Fruit fly (Drosophila melanogaster): ENCODE measurements around the gene Npc2b.

Gene Npc2b

DNA sequence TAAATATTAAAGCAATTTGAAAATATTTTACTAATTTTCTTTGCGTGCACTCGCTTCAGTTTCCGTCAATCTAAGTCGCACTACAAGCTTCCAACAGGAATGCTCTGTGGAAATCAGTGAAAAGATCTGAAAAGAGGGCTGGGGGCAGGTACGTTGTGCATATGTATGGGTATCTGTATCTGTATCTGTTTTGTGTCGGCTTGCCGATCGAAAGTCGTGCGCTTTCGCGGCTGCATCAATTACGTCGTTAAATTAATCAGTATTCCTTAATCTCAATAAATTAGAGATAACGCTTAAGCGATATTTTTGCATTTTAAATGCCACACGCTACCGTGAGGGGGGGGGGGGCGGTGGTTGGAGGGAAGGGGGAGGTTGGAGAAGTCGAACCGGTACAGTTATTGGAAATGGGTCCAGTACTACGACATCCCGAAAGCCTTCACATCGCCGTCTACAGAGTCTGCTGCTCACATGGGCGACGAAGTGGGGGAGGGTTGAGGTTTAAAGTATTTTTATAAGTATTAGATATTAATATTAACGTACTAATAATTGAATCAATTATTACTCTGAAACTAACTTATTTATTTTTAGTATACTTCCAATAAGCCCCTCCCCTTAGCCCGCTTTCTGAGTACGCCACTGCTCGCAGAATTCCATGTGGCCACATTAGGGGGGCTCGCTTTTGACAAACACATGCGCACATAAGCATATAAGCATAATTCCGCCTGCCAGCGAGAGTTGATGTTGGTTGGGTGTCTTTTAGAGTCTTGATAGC is 36.1 kb upstream of the Npc2b start (continued):
- TF ChIP-seq CG8281 (tag; optimal IDR thresholded peaks at IDR 0.05) (peak; percentile 88), Scr (GFP tag; IDR thresholded peaks at IDR 0.05; ENCODE audit: partially characterized antibody) (no peak), CG18599 (GFP tag; optimal IDR thresholded peaks at IDR 0.05) (peak; percentile 99), wek (GFP tag; optimal IDR thresholded peaks at IDR 0.05) (peak; percentile 83), CG6791 (GFP tag; IDR thresholded peaks at IDR 0.05; ENCODE audit: partially characterized antibody) (no peak), gcm (GFP tag; optimal IDR thresholded peaks at IDR 0.05) (peak; percentile 91), NFAT (GFP tag; IDR thresholded peaks at IDR 0.05) (peak; percentile 98), mirr (GFP tag; optimal IDR thresholded peaks at IDR 0.05) (peak; percentile 60), CG11504 (tag; optimal IDR thresholded peaks at IDR 0.05) (peak; percentile 97), ind (GFP tag; optimal IDR thresholded peaks at IDR 0.05) (peak; percentile 97), gt (GFP tag; IDR thresholded peaks at IDR 0.05) (peak; percentile 93), CG14441 (GFP tag; IDR thresholded peaks at IDR 0.05) (peak; percentile 99), CG3065 (GFP tag; optimal IDR thresholded peaks at IDR 0.05) (peak; percentile 88), crc (GFP tag; optimal IDR thresholded peaks at IDR 0.05) (peak; percentile 31), Deaf1 (tag; optimal IDR thresholded peaks at IDR 0.05) (peak; percentile 82), repo (GFP tag; optimal IDR thresholded peaks at IDR 0.05) (peak; percentile 59), nau (GFP tag; optimal IDR thresholded peaks at IDR 0.05) (peak; percentile 96), zfh1 (GFP tag; IDR thresholded peaks at IDR 0.05) (peak; percentile 97), CG14014 (GFP tag; IDR thresholded peaks at IDR 0.05) (peak; percentile 98), Bteb2 (GFP tag; optimal IDR thresholded peaks at IDR 0.05) (peak; percentile 87), grau (tag; optimal IDR thresholded peaks at IDR 0.05) (peak; percentile 97), CG1647 (GFP tag; optimal IDR thresholded peaks at IDR 0.05) (peak; percentile 90), CG15696 (tag; optimal IDR thresholded peaks at IDR 0.05) (peak; percentile 76), ssp (GFP tag; IDR thresholded peaks at IDR 0.05) (peak; percentile 92), sna (GFP tag; IDR thresholded peaks at IDR 0.05; ENCODE audit: partially characterized antibody) (no peak), CG3407 (GFP tag; optimal IDR thresholded peaks at IDR 0.05) (peak; percentile 93), HmgD (GFP tag; optimal IDR thresholded peaks at IDR 0.05) (peak; percentile 23), Hey (tag; optimal IDR thresholded peaks at IDR 0.05) (peak; percentile 83), CG10979 (tag; optimal IDR thresholded peaks at IDR 0.05) (peak; percentile 93), CG13894 (tag; optimal IDR thresholded peaks at IDR 0.05) (peak; percentile 97), tin (GFP tag; optimal IDR thresholded peaks at IDR 0.05) (peak; percentile 96), Hr39 (optimal IDR thresholded peaks at IDR 0.05) (no peak), Abd-B (GFP tag; optimal IDR thresholded peaks at IDR 0.05) (peak; percentile 97), CG7271 (tag; optimal IDR thresholded peaks at IDR 0.05) (peak; percentile 79), MESR4 (GFP tag; optimal IDR thresholded peaks at IDR 0.05) (peak; percentile 59), oc (tag; optimal IDR thresholded peaks at IDR 0.05) (peak; percentile 98), CG16815 (GFP tag; optimal IDR thresholded peaks at IDR 0.05) (peak; percentile 93), BtbVII (GFP tag; optimal IDR thresholded peaks at IDR 0.05) (peak; percentile 97), p53 (GFP tag; optimal IDR thresholded peaks at IDR 0.05) (no peak), Dip3 (GFP tag; optimal IDR thresholded peaks at IDR 0.05) (peak; percentile 88), ci (GFP tag; IDR thresholded peaks at IDR 0.05) (peak; percentile 99), Myb (GFP tag; optimal IDR thresholded peaks at IDR 0.05) (peak; percentile 50), vfl (GFP tag; optimal IDR thresholded peaks at IDR 0.05) (peak; percentile 87), usp (GFP tag; optimal IDR thresholded peaks at IDR 0.05) (no peak), CG3281 (GFP tag; optimal IDR thresholded peaks at IDR 0.05) (peak; percentile 98), dmrt11E (tag; optimal IDR thresholded peaks at IDR 0.05) (peak; percentile 57), CG9817 (tag; optimal IDR thresholded peaks at IDR 0.05) (peak; percentile 96), CG12104 (GFP tag; optimal IDR thresholded peaks at IDR 0.05) (peak; percentile 90), Dip2 (GFP tag; IDR thresholded peaks at IDR 0.05) (peak; percentile 72)

Data from whole organism, embryonic.